Worm (Caenorhabditis elegans): ENCODE measurements around the gene asp-9.

- no peak for TF ChIP-seq fkh-10 (GFP tag; optimal IDR thresholded peaks at IDR 0.05)
- no peak for TF ChIP-seq nhr-11 (tag; optimal IDR thresholded peaks at IDR 0.05)
- TF ChIP-seq spr-1 (tag; optimal IDR thresholded peaks at IDR 0.05), result no peak
Observed at ce11 chrIV:6159616-6160015, 26.1 kb upstream of the asp-9 start.
